Worm (Caenorhabditis elegans) whole organism, L1 larva: ENCODE measurements around the gene vha-13.
A peak's percentile ranks its signal among the peaks of the same experiment; 100 is the strongest.

Source experiments
- F16B12.6 ChIP-seq: fragments of 150-350 bp; optimal IDR thresholded peaks from 2 replicates; lab custom pipeline; 2014; ENCODE audit warnings: missing biosample characterization, missing genetic modification characterization
- Y116A8C.19 ChIP-seq: sonication (generic microtip); optimal IDR thresholded peaks from 2 replicates; lab custom pipeline; 2016; ENCODE audit warnings: missing compliant biosample characterization, missing genetic modification characterization, borderline replicate concordance
- aha-1 ChIP-seq: fragments of 150-350 bp; optimal IDR thresholded peaks from 2 replicates; lab custom pipeline; 2014; ENCODE audit warnings: missing biosample characterization, missing genetic modification characterization
- aly-2 ChIP-seq: fragments of 150-350 bp; optimal IDR thresholded peaks from 2 replicates; lab custom pipeline; 2014; ENCODE audit warnings: missing biosample characterization, missing genetic modification characterization
- ama-1 ChIP-seq: fragments of 150-350 bp; optimal IDR thresholded peaks from 2 replicates; lab custom pipeline; 2014
- blmp-1 ChIP-seq: fragments of 150-350 bp; optimal IDR thresholded peaks from 2 replicates; lab custom pipeline; 2014; ENCODE audit warnings: missing biosample characterization, missing genetic modification characterization
- ceh-63 ChIP-seq: fragments of 200-800 bp; sonication (Bioruptor generic); optimal IDR thresholded peaks from 2 replicates; lab custom pipeline; 2018; ENCODE audit warnings: mild to moderate bottlenecking, missing genetic modification characterization, missing compliant biosample characterization
- ceh-82 ChIP-seq, 3 experiments: fragments of 150-350 bp in 1 of 3; sonication (generic microtip) in 2 of 3; optimal IDR thresholded peaks; 2 replicates each; lab custom pipeline; 2014 to 2017; ENCODE audit warnings: missing biosample characterization in 3 of 3, missing genetic modification characterization in 3 of 3
- ces-1 ChIP-seq: fragments of 150-350 bp; optimal IDR thresholded peaks from 2 replicates; lab custom pipeline; 2014; ENCODE audit warnings: missing biosample characterization, missing genetic modification reagents, missing genetic modification characterization
- egl-27 ChIP-seq, 2 experiments: fragments of 150-350 bp in 1 of 2; sonication (generic microtip); optimal IDR thresholded peaks; 3 replicates each; lab custom pipeline; 2017 to 2018; ENCODE audit warnings: missing biosample characterization in 2 of 2, missing genetic modification characterization in 2 of 2, missing genetic modification reagents in 2 of 2
- elt-2 ChIP-seq: sonication (generic microtip); optimal IDR thresholded peaks from 2 replicates; lab custom pipeline; 2016; ENCODE audit warnings: missing genetic modification characterization, mild to moderate bottlenecking, inconsistent platforms, missing compliant biosample characterization, missing genetic modification reagents
- fkh-8 ChIP-seq: sonication (generic microtip); optimal IDR thresholded peaks from 2 replicates; lab custom pipeline; 2016; ENCODE audit warnings: mild to moderate bottlenecking, missing genetic modification characterization, missing compliant biosample characterization
- grh-1 ChIP-seq: fragments of 200-800 bp; sonication (Bioruptor generic); IDR thresholded peaks from 2 replicates; pipeline ENCODE4 v1.3.6; 2022; ENCODE audit warnings: missing genetic modification reagents, missing genetic modification characterization, missing compliant biosample characterization
- hlh-4 ChIP-seq: sonication (generic microtip); optimal IDR thresholded peaks from 2 replicates; lab custom pipeline; 2016; ENCODE audit warnings: mild to moderate bottlenecking, missing genetic modification characterization, missing compliant biosample characterization
- hpl-2 ChIP-seq: fragments of 150-350 bp; optimal IDR thresholded peaks from 2 replicates; lab custom pipeline; 2014; ENCODE audit warnings: missing biosample characterization, missing genetic modification reagents, missing genetic modification characterization
- isw-1 ChIP-seq: fragments of 200-800 bp; sonication (Bioruptor generic); IDR thresholded peaks from 2 replicates; pipeline ENCODE4 v1.3.6; 2022; ENCODE audit warnings: missing genetic modification characterization, missing compliant biosample characterization
- jun-1 ChIP-seq: fragments of 150-350 bp; optimal IDR thresholded peaks from 2 replicates; lab custom pipeline; 2014; ENCODE audit warnings: missing biosample characterization, missing genetic modification reagents, missing genetic modification characterization
- lin-14 ChIP-seq: fragments of 200-800 bp; sonication (Bioruptor generic); optimal IDR thresholded peaks from 2 replicates; lab custom pipeline; 2018; ENCODE audit warnings: mild to moderate bottlenecking, missing genetic modification characterization, moderate library complexity, missing compliant biosample characterization
- lsy-2 ChIP-seq, 2 experiments: fragments of 150-350 bp; optimal IDR thresholded peaks; 2 replicates each; lab custom pipeline; 2014; ENCODE audit warnings: missing biosample characterization in 2 of 2, missing genetic modification characterization in 2 of 2
- nhr-12 ChIP-seq: sonication (generic microtip); optimal IDR thresholded peaks from 2 replicates; lab custom pipeline; 2017; ENCODE audit warnings: missing biosample characterization, missing genetic modification characterization
- nhr-19 ChIP-seq: fragments of 200-800 bp; sonication (Bioruptor generic); conservative IDR thresholded peaks from 2 replicates; pipeline ENCODE4 v1.3.6; 2022; ENCODE audit warnings: missing genetic modification characterization, missing compliant biosample characterization
- nhr-71 ChIP-seq: sonication (generic microtip); optimal IDR thresholded peaks from 2 replicates; lab custom pipeline; 2016; ENCODE audit warnings: mild to moderate bottlenecking, missing genetic modification characterization, moderate library complexity, missing compliant biosample characterization
- nhr-77 ChIP-seq: fragments of 150-350 bp; optimal IDR thresholded peaks from 2 replicates; lab custom pipeline; 2014; ENCODE audit warnings: missing biosample characterization, missing genetic modification characterization
- pax-3 ChIP-seq: fragments of 200-800 bp; sonication (Bioruptor generic); optimal IDR thresholded peaks from 2 replicates; lab custom pipeline; 2018; ENCODE audit warnings: mild to moderate bottlenecking, missing genetic modification characterization, moderate library complexity, missing compliant biosample characterization
- pqm-1 ChIP-seq: sonication (generic microtip); optimal IDR thresholded peaks from 3 replicates; lab custom pipeline; 2017; ENCODE audit warnings: missing biosample characterization, missing genetic modification characterization
- skn-1 ChIP-seq: fragments of 150-350 bp; optimal IDR thresholded peaks from 2 replicates; lab custom pipeline; 2014; ENCODE audit warnings: missing biosample characterization, missing genetic modification characterization
- snpc-4 ChIP-seq: fragments of 150-350 bp; optimal IDR thresholded peaks from 2 replicates; lab custom pipeline; 2014; ENCODE audit warnings: missing biosample characterization, missing genetic modification characterization
- snu-23 ChIP-seq: sonication (generic microtip); optimal IDR thresholded peaks from 2 replicates; lab custom pipeline; 2016; ENCODE audit warnings: missing genetic modification characterization, missing compliant biosample characterization
- sox-4 ChIP-seq: sonication (generic microtip); optimal IDR thresholded peaks from 2 replicates; lab custom pipeline; 2016; ENCODE audit warnings: missing genetic modification characterization, missing compliant biosample characterization
- sptf-1 ChIP-seq: fragments of 150-350 bp; optimal IDR thresholded peaks from 2 replicates; lab custom pipeline; 2014; ENCODE audit warnings: missing biosample characterization, missing genetic modification characterization
- sup-37 ChIP-seq: fragments of 200-800 bp; sonication (Bioruptor generic); optimal IDR thresholded peaks from 2 replicates; lab custom pipeline; 2018; ENCODE audit warnings: mild to moderate bottlenecking, missing genetic modification characterization, missing compliant biosample characterization
- tlp-1 ChIP-seq: fragments of 150-350 bp; optimal IDR thresholded peaks from 2 replicates; lab custom pipeline; 2014; ENCODE audit warnings: missing biosample characterization, missing genetic modification characterization
- unc-30 ChIP-seq: sonication (generic microtip); optimal IDR thresholded peaks from 2 replicates; lab custom pipeline; 2017; ENCODE audit warnings: missing biosample characterization, missing genetic modification characterization
- unc-62 ChIP-seq: fragments of 150-350 bp; optimal IDR thresholded peaks from 2 replicates; lab custom pipeline; 2014; ENCODE audit warnings: missing biosample characterization, missing genetic modification reagents, missing genetic modification characterization
- unc-86 ChIP-seq: sonication (generic microtip); optimal IDR thresholded peaks from 2 replicates; lab custom pipeline; 2016; ENCODE audit warnings: missing genetic modification characterization, missing compliant biosample characterization
- xbp-1 ChIP-seq: sonication (generic microtip); optimal IDR thresholded peaks from 2 replicates; lab custom pipeline; 2016; ENCODE audit warnings: missing genetic modification characterization, missing compliant biosample characterization
- zag-1 ChIP-seq: fragments of 150-350 bp; optimal IDR thresholded peaks from 2 replicates; lab custom pipeline; 2014; ENCODE audit warnings: missing biosample characterization, missing genetic modification characterization
- ztf-11 ChIP-seq, 2 experiments: sonication (generic microtip); optimal IDR thresholded peaks; 2 replicates each; lab custom pipeline; 2016 to 2017; ENCODE audit warnings: missing genetic modification characterization in 2 of 2, missing biosample characterization in 1 of 2, missing compliant biosample characterization in 1 of 2
- ztf-4 ChIP-seq: fragments of 150-350 bp; optimal IDR thresholded peaks from 2 replicates; lab custom pipeline; 2014; ENCODE audit warnings: missing biosample characterization, missing genetic modification characterization

vha-13 gene

ce11 chrV:14378986-14379385 is 27.5 kb downstream of the vha-13 start, which contains the start of gene npr-43:
TSS of gene npr-43 (minus strand) at chrV:14379086.
- no peak for TF ChIP-seq sox-4 (tag; lab: Kevin White, UChicago)
- no peak for TF ChIP-seq snpc-4 (tag; lab: Kevin White, UChicago)
- no peak for TF ChIP-seq unc-62 (GFP tag; lab: Kevin White, UChicago)
- TF ChIP-seq unc-30 (tag; lab: Kevin White, UChicago) = no peak
- no peak for TF ChIP-seq aly-2 (tag; lab: Kevin White, UChicago)
- TF ChIP-seq ces-1 (GFP tag; lab: Kevin White, UChicago) = no peak
- TF ChIP-seq Y116A8C.19 (tag; lab: Kevin White, UChicago) = no peak
- no peak for TF ChIP-seq nhr-77 (tag; lab: Kevin White, UChicago)
- no peak for TF ChIP-seq tlp-1 (tag; lab: Kevin White, UChicago)
- no peak for TF ChIP-seq sptf-1 (tag; lab: Kevin White, UChicago)
- TF ChIP-seq F16B12.6 = no peak
- TF ChIP-seq jun-1 = no peak
- no peak for TF ChIP-seq isw-1
- no peak for TF ChIP-seq nhr-19 (GFP tag; lab: Robert Waterston, UW)
- no peak for TF ChIP-seq ama-1 (lab: Kevin White, UChicago)

DNA sequence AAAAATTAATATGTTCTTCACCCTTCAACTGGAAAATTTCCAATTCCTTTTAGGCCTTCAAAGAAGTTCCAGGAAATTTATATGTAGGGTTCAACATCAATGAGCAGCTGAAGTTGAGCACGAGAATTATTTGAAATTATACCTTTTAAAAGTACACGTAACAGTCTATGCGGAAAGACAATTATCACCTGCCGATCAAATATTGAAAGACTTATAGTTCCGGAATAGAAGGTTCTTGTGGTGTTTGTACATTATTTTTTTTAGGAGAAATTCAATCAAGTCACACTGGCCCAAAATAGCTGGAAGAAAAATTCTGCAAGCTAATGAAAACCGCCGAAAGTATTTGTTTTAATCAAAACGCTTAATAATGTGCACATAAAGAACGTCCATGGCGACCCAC is 28.7 kb downstream of the vha-13 start:
- TF ChIP-seq unc-86 (tag; lab: Kevin White, UChicago) = no peak
- TF ChIP-seq hlh-4 (tag; lab: Kevin White, UChicago) = peak; percentile 55
- no peak for TF ChIP-seq Y116A8C.19 (tag; lab: Kevin White, UChicago)
- no peak for TF ChIP-seq egl-27 (tag; optimal IDR thresholded peaks at IDR 0.05; lab: Kevin White, UChicago)
- peak; percentile 4 for TF ChIP-seq pax-3 (tag; lab: Kevin White, UChicago)
- TF ChIP-seq grh-1 (GFP tag; lab: Robert Waterston, UW) = no peak
- no peak for TF ChIP-seq snu-23 (GFP tag; lab: Kevin White, UChicago)
- no peak for TF ChIP-seq nhr-19 (GFP tag; lab: Robert Waterston, UW)
- peak; percentile 10 for TF ChIP-seq nhr-71
- peak; percentile 8 for TF ChIP-seq fkh-8 (tag; lab: Kevin White, UChicago)

ce11 chrV:14391830-14392229 is 40.3 kb downstream of the vha-13 start, which contains the start of gene C15H11.10:
TSS of gene C15H11.10 (plus strand) at chrV:14392130.
- TF ChIP-seq blmp-1 (tag; lab: Kevin White, UChicago) = no peak
- TF ChIP-seq nhr-71 = no peak
- TF ChIP-seq, all 84 proteins: peak for 0

ce11 chrV:14393504-14393903 is 42.0 kb downstream of the vha-13 start, which contains the start of gene C15H11.1:
TSS of gene C15H11.1 (plus strand) at chrV:14393804.
- TF ChIP-seq ztf-11 (tag; optimal IDR thresholded peaks at IDR 0.05; lab: Kevin White, UChicago) (no peak), fkh-8 (tag; lab: Kevin White, UChicago) (no peak), unc-86 (tag; lab: Kevin White, UChicago) (no peak), ces-1 (GFP tag; lab: Kevin White, UChicago) (no peak), aha-1 (tag; lab: Kevin White, UChicago) (no peak), ceh-82 (tag; optimal IDR thresholded peaks at IDR 0.05; lab: Kevin White, UChicago) (no peak), ztf-4 (tag; lab: Kevin White, UChicago) (no peak), lsy-2 (tag; optimal IDR thresholded peaks at IDR 0.05; lab: Kevin White, UChicago) (no peak), ceh-63 (GFP tag; lab: Kevin White, UChicago) (no peak), Y116A8C.19 (tag; lab: Kevin White, UChicago) (no peak), sup-37 (no peak)

DNA sequence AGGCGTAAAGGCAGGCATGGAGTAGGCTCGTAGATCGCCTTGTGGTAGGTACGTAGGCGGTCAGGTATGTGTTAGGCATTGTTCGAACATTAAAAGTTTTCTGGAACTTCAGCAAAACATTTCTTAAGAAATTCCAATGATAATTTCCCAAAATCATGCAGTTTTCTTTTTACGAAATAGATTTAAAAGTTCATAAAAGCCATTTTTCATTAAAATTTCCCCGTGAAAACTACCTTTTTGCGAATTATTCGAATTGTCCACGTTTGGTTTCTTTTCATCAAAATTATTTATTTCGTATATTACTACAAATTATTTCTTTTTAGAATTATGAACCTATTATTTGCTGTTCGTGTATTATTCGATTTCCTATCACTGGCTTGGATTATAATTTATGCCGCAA is 43.2 kb downstream of the vha-13 start, which contains the start of gene C15H11.13:
TSS of gene C15H11.13 (plus strand) at position 301 of the 400 bp plus-strand sequence.
- TF ChIP-seq zag-1 (tag; lab: Kevin White, UChicago) (no peak), skn-1 (tag; lab: Kevin White, UChicago) (no peak), sox-4 (tag; lab: Kevin White, UChicago) (no peak), hpl-2 (GFP tag; lab: Kevin White, UChicago) (no peak), nhr-71 (no peak), nhr-12 (tag; lab: Kevin White, UChicago) (no peak), blmp-1 (tag; lab: Kevin White, UChicago) (no peak), elt-2 (tag; lab: Kevin White, UChicago) (no peak), lin-14 (no peak), hlh-4 (tag; lab: Kevin White, UChicago) (no peak), xbp-1 (tag; lab: Kevin White, UChicago) (no peak), pqm-1 (no peak)
- TF ChIP-seq, all 84 proteins: peak for 0
